Worm (Caenorhabditis elegans) whole organism, dauer: ENCODE results near the gene Y48A6B.14.
"Not testable (repeated sequence)": the region's sequence is repeated elsewhere in the genome, so short reads cannot be mapped to it uniquely, and the experiment has no call there.

Experiments used
- unc-62 ChIP-seq: sonication (generic microtip); optimal IDR thresholded peaks from 2 replicates; lab custom pipeline; 2017; ENCODE audit warnings: missing biosample characterization, missing genetic modification reagents, missing genetic modification characterization

Y48A6B.14 gene

DNA sequence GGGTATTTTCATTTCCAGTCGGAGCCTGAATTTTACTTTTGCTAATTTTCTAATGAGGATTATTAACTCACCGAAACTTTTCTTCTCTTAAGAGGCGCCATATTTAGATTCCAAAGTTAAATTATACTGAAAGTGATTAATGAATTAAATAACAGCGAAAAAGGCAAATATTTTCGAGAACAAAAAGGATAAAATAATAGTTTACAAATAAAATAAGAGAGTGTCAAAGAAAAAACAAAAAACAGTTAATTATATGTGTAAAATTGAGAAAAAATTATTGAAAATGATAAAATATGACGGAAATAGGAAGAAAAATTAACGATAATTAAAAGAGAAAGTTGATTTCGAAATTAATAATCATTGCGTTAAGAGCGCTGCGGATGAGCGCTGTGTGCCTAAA lies 2.1 kb upstream of the Y48A6B.14 start, which contains the start of gene Y48A6B.8:
Y48A6B.8 (minus strand) TSS at position 101 of the 400 bp plus-strand sequence.
- not testable (repeated sequence) for TF ChIP-seq unc-62 (GFP tag; lab: Kevin White, UChicago)

DNA sequence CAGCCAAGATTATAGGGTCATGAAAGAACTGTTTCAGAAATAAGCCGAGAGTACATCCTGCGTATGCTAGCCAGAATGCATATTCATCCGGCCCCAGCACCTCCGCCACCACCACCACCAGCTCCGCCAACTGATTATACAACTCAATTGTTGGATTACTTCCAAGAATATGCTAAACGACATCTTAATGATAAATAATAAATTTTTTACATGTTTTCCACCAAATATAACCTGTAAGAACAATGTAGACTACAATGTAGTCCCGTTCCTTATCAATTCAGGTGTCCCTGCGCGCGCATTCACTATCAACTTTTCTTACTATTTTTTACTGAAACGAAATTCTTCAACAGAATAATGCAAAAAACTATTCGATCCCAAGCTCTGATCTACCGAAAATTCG lies 1.5 kb downstream of the Y48A6B.14 start, which contains the start of gene Y48A6B.9:
Y48A6B.9 (plus strand) TSS at position 301 of the 400 bp plus-strand sequence.
- TF ChIP-seq unc-62 (GFP tag; lab: Kevin White, UChicago) = no peak

DNA sequence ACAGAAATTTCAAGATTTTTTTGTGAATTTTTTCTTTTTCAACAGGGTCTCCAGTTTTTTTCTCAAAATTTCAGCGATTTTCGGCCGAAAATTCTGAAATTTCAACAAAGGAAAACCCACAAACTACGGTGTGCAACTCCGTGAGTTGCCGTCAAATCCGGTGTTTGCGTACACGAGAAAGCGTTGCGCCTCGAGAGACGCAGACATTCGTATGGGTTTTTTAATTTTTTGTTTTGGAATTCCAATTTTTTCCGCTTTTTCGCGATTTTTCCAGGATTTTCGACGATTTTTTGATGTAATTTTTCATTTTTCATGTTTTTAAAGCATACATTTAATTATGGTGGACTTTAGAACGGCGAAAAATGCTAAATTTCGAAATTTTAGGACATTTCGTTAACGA lies 4.7 kb downstream of the Y48A6B.14 start:
- TF ChIP-seq unc-62 (GFP tag; lab: Kevin White, UChicago) = no peak

DNA sequence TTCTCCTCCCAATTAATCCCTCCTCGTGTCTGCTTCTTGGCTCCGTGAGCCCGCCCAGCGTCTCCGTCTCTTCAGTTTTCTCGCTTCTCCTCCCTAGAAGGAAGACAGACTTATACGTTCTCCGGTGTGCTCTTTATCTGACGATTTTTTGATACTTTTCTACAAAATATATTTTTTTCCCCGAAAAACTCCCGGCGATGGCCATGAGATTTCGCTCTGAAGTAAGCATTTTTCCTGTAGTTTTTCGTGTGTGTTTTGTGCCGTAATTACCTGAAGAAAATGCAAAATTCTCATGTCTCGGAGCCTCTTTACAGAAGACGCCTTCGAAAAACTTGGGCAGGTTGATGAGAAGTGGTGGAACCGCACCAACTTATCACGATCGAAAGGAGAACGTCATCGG lies 5.2 kb downstream of the Y48A6B.14 start, which contains the start of gene spat-2:
spat-2 (plus strand) TSS at position 301 of the 400 bp plus-strand sequence.
- no peak for TF ChIP-seq unc-62 (GFP tag; lab: Kevin White, UChicago)

DNA sequence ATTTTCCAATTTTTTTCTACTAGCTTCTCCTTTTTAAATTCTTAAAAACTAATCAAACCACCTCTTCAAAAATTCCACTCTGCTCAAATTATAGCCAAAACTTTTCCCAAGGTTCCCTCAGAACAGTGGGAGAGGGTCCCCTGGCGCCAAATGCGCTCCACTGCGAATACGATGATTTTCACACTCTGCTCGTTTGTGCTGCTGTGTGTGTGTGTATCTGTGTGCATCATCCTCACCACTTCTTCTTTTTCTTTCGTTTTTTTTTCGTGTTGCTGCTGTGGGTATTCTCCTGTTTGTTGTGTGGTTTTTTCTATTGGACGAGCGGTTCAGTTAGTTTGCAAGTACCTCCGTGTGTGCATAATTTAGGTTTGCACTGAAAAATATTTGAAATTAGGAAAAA lies 7.8 kb downstream of the Y48A6B.14 start:
- TF ChIP-seq unc-62 (GFP tag; lab: Kevin White, UChicago) = no peak

DNA sequence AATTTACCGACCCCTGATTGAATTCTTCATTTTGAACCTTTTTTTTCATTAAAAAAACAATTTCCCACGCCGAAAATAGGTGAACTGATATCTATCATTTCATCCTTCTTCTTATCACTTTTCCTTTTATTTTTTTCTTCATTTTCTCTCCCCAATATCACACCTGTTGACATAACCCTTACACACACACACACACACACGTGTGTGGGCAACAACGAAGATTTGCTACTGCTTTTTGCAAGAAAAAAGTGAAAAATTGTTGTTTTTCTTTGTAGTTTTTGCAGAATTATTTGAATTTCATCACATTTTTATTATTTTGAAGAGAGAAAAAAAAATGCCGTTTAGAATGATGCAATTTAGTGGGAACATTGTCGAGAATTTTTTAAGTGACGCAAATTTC lies 9.2 kb downstream of the Y48A6B.14 start:
- no peak for TF ChIP-seq unc-62 (GFP tag; lab: Kevin White, UChicago)

DNA sequence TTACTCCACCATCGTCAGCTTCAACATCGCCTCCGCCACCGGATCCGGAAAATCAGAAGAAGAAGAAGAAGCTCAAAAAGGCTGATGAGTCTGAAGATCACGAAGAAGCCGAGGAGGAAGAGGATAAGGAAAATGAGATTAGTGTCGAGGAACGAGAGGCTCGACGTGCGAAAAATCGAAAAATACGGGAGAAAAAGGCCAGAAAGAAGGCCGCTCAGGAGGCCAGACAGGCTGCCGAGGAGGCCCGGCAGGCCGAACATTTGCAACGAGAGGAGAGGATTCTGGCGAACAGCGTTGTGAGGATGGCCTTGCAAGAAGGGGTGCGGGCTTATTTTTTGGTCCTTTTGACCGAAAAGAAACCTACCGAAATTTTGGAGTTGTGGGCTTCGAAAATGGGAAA lies 13.8 kb downstream of the Y48A6B.14 start:
- no peak for TF ChIP-seq unc-62 (GFP tag; lab: Kevin White, UChicago)

DNA sequence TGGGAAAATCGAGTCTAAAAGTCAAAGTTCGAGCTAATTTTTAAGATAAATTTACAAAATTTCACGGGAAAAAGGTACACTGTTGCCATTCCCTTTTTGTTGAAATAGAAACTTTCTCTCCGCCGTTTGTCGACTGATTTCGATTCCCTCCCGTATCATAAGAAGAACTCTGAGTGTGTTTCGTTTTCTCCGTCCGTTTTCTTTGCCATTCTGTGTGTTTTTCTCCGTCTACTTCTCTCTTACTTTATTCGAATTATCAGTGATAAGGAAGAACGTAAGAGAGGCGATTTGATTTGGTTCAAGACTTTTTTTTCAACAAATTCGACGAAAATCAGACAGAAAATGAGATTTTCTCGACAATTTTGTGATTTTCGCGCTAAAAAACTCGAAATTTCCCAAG lies 15.1 kb downstream of the Y48A6B.14 start:
- no peak for TF ChIP-seq unc-62 (GFP tag; lab: Kevin White, UChicago)

DNA sequence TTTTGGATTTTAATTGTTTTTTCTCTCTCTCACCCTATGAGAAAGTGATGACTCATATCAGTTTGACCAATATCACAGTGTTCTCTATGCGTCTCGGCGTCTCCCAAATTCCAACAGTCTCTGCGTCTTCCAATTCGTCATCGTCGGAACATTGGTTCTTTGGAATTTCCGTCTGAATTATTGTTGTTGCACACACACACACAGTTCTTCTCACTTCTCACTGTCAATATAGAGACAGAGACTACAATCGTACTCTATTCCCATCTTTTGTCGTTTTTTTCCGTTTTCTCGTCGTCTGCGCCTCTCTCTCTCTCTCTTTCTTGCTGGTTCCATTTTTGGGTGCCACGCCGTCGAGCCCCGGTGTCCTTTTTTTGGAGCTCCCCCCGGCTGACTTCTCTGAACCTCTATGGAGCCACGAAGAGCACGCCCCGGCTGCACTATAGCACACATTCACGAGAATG lies 19.3 kb downstream of the Y48A6B.14 start:
- no peak for TF ChIP-seq unc-62 (GFP tag; lab: Kevin White, UChicago)

DNA sequence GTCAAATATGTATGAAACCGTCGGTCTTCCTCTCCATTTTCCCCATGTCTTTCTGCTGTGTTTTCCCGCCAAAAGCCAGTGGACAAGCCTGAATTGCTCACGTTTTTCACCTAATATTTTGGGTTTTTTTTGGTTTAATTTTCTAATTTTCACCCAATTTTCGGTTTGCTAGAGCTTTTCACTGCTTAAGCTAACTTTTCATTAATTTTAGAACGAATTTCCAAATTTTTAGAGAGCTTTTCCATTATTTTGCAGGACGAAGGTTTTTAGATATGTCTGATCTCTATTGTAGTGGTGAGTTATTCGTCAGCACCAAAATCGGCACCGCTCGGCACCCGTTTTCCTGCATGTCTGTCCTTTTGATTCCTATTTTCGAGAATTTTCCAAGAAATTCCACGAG lies 22.2 kb downstream of the Y48A6B.14 start:
- TF ChIP-seq unc-62 (GFP tag; lab: Kevin White, UChicago) = no peak

DNA sequence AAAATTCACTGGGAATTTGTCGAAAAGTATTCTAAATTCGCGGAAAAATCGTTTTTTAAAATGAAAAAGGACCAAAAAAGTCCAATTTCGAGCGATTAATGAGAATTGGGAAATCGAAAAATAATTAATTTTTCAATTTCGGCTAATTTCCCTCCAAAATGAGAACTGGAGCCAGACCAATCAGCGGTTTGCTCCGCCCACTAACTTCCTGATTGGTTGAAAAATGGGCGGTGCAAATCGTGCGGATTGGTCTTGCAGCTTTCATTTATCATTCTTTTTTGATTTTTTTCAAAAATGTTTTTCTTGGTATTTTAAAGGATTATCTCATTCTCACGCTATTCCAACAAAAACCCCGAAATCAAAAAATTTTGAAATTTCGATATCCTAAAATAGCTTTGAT lies 22.6 kb downstream of the Y48A6B.14 start:
- TF ChIP-seq unc-62 (GFP tag; lab: Kevin White, UChicago) = no peak

DNA sequence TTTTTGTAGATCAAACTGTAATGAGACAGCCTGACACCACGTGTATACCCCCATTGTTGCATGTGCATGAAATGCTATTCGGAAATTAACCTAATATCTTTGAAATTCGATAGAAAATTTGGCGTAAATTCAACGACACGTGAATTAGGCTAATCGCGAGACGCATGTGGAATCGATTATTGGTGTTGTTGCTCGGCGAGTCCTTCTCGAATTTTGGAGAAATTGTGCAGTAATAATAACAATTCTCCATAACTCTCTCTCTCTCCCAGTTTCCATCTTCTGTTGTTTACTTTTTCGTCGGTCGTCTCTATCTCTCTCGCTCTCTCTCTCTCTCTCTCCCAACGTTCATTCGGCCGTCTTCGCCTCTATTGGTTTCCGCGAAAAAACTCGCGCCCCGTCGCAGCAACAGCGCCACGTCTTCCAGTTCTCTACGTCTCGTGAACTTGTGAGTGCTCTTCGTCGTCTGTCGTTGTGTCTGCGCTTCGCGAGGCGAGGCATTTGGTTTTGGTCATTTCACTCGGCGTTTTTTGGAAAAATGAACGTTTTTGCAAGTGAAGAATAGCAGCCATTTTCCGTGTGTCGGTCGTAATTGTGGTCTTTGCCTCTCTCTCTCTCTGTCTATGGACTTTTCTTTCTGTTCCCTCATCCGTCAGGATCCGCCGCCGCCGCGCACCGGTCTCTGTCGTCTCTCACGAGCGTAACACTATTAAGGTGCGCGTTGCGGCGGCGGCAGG lies 23.3 kb downstream of the Y48A6B.14 start:
- TF ChIP-seq unc-62 (GFP tag; lab: Kevin White, UChicago) = no peak

DNA sequence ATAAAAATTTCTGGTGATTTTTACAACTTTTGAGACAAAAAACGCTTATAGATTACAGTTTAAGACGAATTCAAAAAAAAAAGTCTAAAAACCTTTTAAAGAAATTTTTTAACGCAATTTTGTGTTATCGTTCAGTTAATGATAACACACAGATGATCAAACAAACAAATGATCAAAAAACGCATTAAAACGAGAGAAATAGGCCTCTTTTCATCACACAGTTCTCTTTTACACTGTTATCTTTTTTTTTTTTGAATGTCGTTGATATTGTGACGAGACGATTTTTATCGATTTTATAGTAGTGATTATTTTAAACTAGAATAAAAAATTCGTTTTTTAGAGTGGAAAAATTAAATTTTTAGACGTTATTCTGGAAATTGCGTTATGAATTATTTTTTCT lies 28.4 kb downstream of the Y48A6B.14 start:
- TF ChIP-seq unc-62 (GFP tag; lab: Kevin White, UChicago) = no peak

DNA sequence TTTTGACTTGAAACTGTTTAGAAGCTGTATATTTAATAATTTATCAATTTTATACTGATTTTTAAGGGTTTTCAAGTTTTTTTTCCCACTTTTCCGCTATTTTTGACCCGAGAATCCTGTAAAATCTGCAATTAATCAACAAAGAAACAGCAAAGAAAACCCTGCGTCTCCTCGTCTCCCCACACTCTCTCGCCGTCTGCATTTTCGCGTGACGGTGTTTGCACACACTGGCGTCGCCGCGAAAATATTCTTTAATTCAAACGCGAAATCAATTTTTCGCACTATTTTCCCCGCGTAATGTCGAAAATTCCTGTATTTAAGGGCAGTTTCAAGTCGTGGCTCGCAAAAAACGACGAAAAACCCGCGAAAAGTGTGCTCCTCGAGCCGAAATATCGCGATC lies 31.9 kb downstream of the Y48A6B.14 start, which contains the start of gene rsa-2:
rsa-2 (plus strand) TSS at position 221 of the 400 bp plus-strand sequence.
- no peak for TF ChIP-seq unc-62 (GFP tag; lab: Kevin White, UChicago)

DNA sequence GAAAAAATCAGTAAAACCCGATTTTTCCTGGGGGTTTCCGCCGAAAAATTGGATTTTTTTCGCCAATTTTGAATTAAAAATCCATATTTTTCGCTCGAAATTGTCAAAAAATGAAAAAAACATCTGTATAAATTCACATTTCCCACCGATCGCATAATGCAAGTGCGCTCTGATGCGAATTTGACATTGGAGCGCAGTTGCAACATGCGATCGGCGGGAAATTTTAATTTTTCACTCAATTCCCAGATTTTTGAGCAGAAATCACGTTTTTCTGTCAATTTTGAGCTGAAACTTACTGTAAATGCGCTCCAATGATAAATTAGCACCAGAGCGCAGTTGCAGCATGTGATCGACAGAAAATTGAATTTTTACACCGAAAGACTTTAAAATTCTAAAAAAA lies 33.2 kb downstream of the Y48A6B.14 start:
- TF ChIP-seq unc-62 (GFP tag; lab: Kevin White, UChicago) = no peak

DNA sequence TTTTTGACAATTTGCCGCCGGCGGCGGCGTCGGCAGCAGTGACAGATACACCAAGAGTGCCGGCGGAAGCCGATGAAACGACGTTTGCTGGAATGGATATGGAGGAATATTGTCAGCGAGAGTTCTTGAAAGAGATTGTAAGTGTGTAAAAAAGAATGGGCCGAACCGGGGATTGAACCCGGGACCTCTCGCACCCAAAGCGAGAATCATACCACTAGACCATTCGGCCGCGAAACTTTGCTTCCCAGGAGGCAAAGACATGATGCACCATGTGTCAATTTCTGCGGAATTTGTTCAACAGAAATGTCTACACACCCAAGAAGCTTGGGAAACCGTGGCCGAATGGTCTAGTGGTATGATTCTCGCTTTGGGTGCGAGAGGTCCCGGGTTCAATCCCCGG lies 35.3 kb downstream of the Y48A6B.14 start:
- TF ChIP-seq unc-62 (GFP tag; lab: Kevin White, UChicago) = no peak

DNA sequence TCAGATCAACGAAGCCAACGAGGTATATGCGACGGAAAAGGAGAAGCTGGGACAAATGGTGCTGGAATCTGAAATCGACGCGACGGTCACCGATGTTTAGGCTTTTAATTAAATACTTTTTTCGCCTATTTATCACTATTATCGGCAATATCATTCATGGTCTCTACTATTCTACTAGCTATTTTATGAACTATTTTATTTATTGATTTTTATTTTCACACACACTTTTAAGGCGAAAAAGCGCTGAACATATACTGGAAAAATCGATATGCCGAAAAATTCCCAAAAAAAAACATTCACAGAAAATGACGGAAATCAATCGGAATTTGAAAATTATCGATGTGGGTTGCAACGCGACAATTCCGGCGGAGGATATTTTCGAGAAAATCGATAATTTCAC lies 37.1 kb downstream of the Y48A6B.14 start, which contains the start of gene W09D6.1:
W09D6.1 (plus strand) TSS at position 301 of the 400 bp plus-strand sequence.
- no peak for TF ChIP-seq unc-62 (GFP tag; lab: Kevin White, UChicago)
